Fruit fly (Drosophila melanogaster) whole organism, pupa: Measurements from ENCODE around the gene CG14431.
A peak's percentile ranks its signal among the peaks of the same experiment; 100 is the strongest.

Source experiments
- CG10348 ChIP-seq: fragments of 200-800 bp; sonication (Bioruptor generic); IDR thresholded peaks from 2 replicates; pipeline ENCODE4 v1.3.6; 2022; ENCODE audit warnings: missing biosample characterization, missing genetic modification characterization
- CG12605 ChIP-seq: fragments of 200-800 bp; sonication (Bioruptor generic); IDR thresholded peaks from 2 replicates; pipeline ENCODE4 v1.3.6; 2022; ENCODE audit warnings: missing biosample characterization, missing genetic modification characterization
- CG13204 ChIP-seq: fragments of 200-800 bp; sonication (Bioruptor generic); optimal IDR thresholded peaks from 2 replicates; lab custom pipeline; 2018; ENCODE audit warnings: missing biosample characterization, mild to moderate bottlenecking, missing genetic modification characterization, moderate library complexity
- CG14655 ChIP-seq: fragments of 200-800 bp; sonication (Bioruptor generic); optimal IDR thresholded peaks from 3 replicates; lab custom pipeline; 2017; ENCODE audit warnings: mild to moderate bottlenecking, missing biosample characterization, missing genetic modification reagents, missing genetic modification characterization
- CG15710 ChIP-seq: fragments of 200-800 bp; sonication (Bioruptor generic); optimal IDR thresholded peaks from 2 replicates; lab custom pipeline; 2018; ENCODE audit warnings: missing biosample characterization, mild to moderate bottlenecking, missing genetic modification characterization, moderate library complexity
- CG17806 ChIP-seq: fragments of 200-800 bp; sonication (Bioruptor generic); optimal IDR thresholded peaks from 2 replicates; lab custom pipeline; 2018; ENCODE audit warnings: missing biosample characterization, mild to moderate bottlenecking, missing genetic modification characterization, moderate library complexity
- CG4496 ChIP-seq: fragments of 200-800 bp; sonication (Bioruptor generic); IDR thresholded peaks from 3 replicates; pipeline ENCODE4 v1.3.6; 2022; ENCODE audit warnings: missing biosample characterization, missing genetic modification characterization
- CG8159 ChIP-seq: fragments of 200-800 bp; sonication (Bioruptor generic); optimal IDR thresholded peaks from 3 replicates; lab custom pipeline; 2018; ENCODE audit warnings: missing biosample characterization, mild to moderate bottlenecking, missing genetic modification characterization, moderate library complexity
- CG8301 ChIP-seq: fragments of 200-800 bp; sonication (Bioruptor generic); optimal IDR thresholded peaks from 2 replicates; lab custom pipeline; 2018; ENCODE audit warnings: missing biosample characterization, mild to moderate bottlenecking, missing genetic modification characterization
- CG9948 ChIP-seq: fragments of 200-800 bp; sonication (Bioruptor generic); optimal IDR thresholded peaks from 2 replicates; lab custom pipeline; 2018; ENCODE audit warnings: missing biosample characterization, mild to moderate bottlenecking, missing genetic modification characterization, moderate library complexity
- Ets98B ChIP-seq: fragments of 200-800 bp; sonication (Bioruptor generic); IDR thresholded peaks from 2 replicates; pipeline ENCODE4 v1.3.6; 2022; ENCODE audit warnings: missing biosample characterization, missing genetic modification characterization
- Snoo ChIP-seq: fragments of 200-800 bp; sonication (Bioruptor generic); optimal IDR thresholded peaks from 3 replicates; lab custom pipeline; 2017; ENCODE audit warnings: missing biosample characterization, mild to moderate bottlenecking, missing genetic modification characterization, inconsistent platforms
- fd96Ca ChIP-seq: fragments of 200-800 bp; sonication (Bioruptor generic); IDR thresholded peaks from 3 replicates; pipeline ENCODE4 v1.3.6; 2022; ENCODE audit warnings: missing biosample characterization, missing genetic modification characterization

DNA sequence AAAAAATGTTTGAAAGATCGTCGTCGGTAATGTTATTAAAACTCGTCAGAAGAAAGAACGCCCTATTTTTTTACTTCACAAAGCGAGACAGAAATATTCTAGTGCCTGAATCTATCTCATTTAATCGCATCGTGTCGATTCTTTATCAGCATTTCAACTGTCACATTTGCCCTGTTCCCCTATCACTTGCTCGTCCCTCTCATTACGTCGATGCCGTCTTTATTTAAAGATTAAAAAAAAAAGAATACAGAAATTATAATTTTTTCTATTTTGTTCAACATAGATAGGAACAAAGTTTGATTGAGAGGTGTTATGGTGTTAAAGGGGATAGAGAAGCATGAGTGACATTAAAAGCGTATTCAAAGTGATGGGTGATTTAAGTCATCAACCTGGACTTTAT, 80.0 kb downstream of the CG14431 start:
- TF ChIP-seq Ets98B (GFP tag; lab: Robert Waterston, UW): no peak
- no peak for TF ChIP-seq Snoo (tag; lab: Kevin White, UChicago)
- TF ChIP-seq CG10348 (GFP tag; lab: Robert Waterston, UW): no peak
- TF ChIP-seq CG8301: no peak
- no peak for TF ChIP-seq CG17806 (tag; lab: Kevin White, UChicago)
- TF ChIP-seq CG14655: peak; percentile 19
- TF ChIP-seq CG9948: no peak
- no peak for TF ChIP-seq CG8159 (tag; lab: Kevin White, UChicago)
- no peak for TF ChIP-seq CG15710 (tag; lab: Kevin White, UChicago)
- TF ChIP-seq fd96Ca (GFP tag; lab: Robert Waterston, UW): no peak
- peak; percentile 25; the same call in 1 of the 2 replicates for TF ChIP-seq CG12605
- no peak for TF ChIP-seq CG4496 (GFP tag; lab: Robert Waterston, UW)
- TF ChIP-seq CG13204: no peak
